Fruit fly (Drosophila melanogaster): ENCODE measurements around the gene Sec61gamma.

Sec61gamma gene

DNA sequence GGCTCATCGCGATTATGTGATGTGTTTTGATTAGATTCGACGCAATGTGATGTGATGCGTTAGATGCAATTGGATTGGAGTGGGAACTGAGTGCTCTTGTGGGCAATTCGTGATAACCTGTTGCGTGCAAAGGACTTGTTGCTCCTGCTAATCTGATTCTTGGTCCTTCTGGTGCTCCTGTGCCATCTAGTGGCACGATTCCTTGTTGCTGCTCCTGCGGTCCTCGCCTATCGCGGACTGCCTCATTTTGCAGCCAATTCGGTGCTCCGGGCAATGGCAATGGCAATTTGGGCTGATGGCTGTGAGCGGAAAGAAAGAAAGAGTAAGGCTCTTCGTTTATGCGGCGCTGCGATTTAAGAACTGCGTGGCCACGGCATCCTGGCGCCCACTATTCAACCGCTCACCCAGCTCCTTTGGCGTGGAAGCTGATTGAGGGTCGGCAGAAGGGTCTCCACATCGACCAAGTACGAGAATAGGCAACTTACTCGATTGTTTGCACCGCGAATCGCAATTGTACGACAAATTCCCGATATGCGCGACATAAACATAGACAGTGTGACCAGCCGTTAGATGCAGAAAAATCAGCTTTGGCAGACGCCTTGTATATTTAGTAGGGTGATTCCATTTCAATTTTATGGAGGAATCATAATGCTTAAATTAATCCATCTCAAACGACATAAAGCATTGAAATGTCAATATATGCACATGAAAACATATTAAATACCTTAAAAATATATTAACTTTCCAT, 50.0 kb downstream of the Sec61gamma start, which contains the start of gene Mer:
TSS of gene Mer (minus strand) at position 550 of the 748 bp plus-strand sequence.
- TF ChIP-seq so (GFP tag; IDR thresholded peaks at IDR 0.05) (peak; percentile 84; the same call in 1 of the 3 replicates), HLHmδ (GFP tag; optimal IDR thresholded peaks at IDR 0.05) (no peak), Hr39 (optimal IDR thresholded peaks at IDR 0.05) (no peak), schlank (tag; optimal IDR thresholded peaks at IDR 0.05) (peak; percentile 75), slp2 (GFP tag; optimal IDR thresholded peaks at IDR 0.05) (peak; percentile 69), C15 (GFP tag; IDR thresholded peaks at IDR 0.05) (no peak), CG1647 (GFP tag; optimal IDR thresholded peaks at IDR 0.05) (peak; percentile 62), twi (tag; optimal IDR thresholded peaks at IDR 0.05) (peak; percentile 62), CG17568 (GFP tag; optimal IDR thresholded peaks at IDR 0.05) (peak; percentile 51), CG7987 (GFP tag; optimal IDR thresholded peaks at IDR 0.05) (peak; percentile 76), CG4328 (GFP tag; optimal IDR thresholded peaks at IDR 0.05) (peak; percentile 74), CG11504 (tag; optimal IDR thresholded peaks at IDR 0.05) (peak; percentile 85), tx (GFP tag; optimal IDR thresholded peaks at IDR 0.05) (peak; percentile 73), esg (GFP tag; conservative IDR thresholded peaks at IDR 0.05) (peak; percentile 70), E2f1 (GFP tag; IDR thresholded peaks at IDR 0.05) (peak; percentile 82), h (optimal IDR thresholded peaks at IDR 0.05) (no peak), CG6765 (GFP tag; optimal IDR thresholded peaks at IDR 0.05) (peak; percentile 78), prd (optimal IDR thresholded peaks at IDR 0.05) (no peak), prd (GFP tag; IDR thresholded peaks at IDR 0.05) (peak; percentile 86), Max (GFP tag; optimal IDR thresholded peaks at IDR 0.05) (peak; percentile 69), CG12104 (GFP tag; optimal IDR thresholded peaks at IDR 0.05) (peak; percentile 6), NfI (GFP tag; optimal IDR thresholded peaks at IDR 0.05) (peak; percentile 86), CG6683 (GFP tag; optimal IDR thresholded peaks at IDR 0.05) (peak; percentile 58), Abd-B (GFP tag; optimal IDR thresholded peaks at IDR 0.05) (peak; percentile 73), trh (GFP tag; optimal IDR thresholded peaks at IDR 0.05) (peak; percentile 37), NK7.1 (GFP tag; optimal IDR thresholded peaks at IDR 0.05) (peak; percentile 79), Ets65A (GFP tag) (peak; percentile 97), Side (GFP tag; optimal IDR thresholded peaks at IDR 0.05) (peak; percentile 90), sisA (GFP tag; IDR thresholded peaks at IDR 0.05) (peak; percentile 76), CG31441 (GFP tag; IDR thresholded peaks at IDR 0.05) (peak; percentile 81), CG6254 (GFP tag; optimal IDR thresholded peaks at IDR 0.05) (peak; percentile 51), al (GFP tag; IDR thresholded peaks at IDR 0.05) (peak; percentile 81), CG5180 (GFP tag; optimal IDR thresholded peaks at IDR 0.05) (peak; percentile 63), CG15601 (tag; optimal IDR thresholded peaks at IDR 0.05) (peak; percentile 63), eyg (GFP tag; optimal IDR thresholded peaks at IDR 0.05) (peak; percentile 77), bcd (GFP tag; optimal IDR thresholded peaks at IDR 0.05) (peak; percentile 85), CG4404 (GFP tag; IDR thresholded peaks at IDR 0.05) (peak; percentile 60), CG17186 (GFP tag; optimal IDR thresholded peaks at IDR 0.05) (peak; percentile 46), Fer3 (tag; optimal IDR thresholded peaks at IDR 0.05) (peak; percentile 81), CG11398 (GFP tag; optimal IDR thresholded peaks at IDR 0.05) (peak; percentile 73), CG5245 (GFP tag; optimal IDR thresholded peaks at IDR 0.05) (peak; percentile 54), Ada2b (GFP tag; IDR thresholded peaks at IDR 0.05) (peak; percentile 85), CG3847 (GFP tag; IDR thresholded peaks at IDR 0.05) (peak; percentile 75), MTF-1 (GFP tag; optimal IDR thresholded peaks at IDR 0.05; ENCODE audit: borderline replicate concordance) (peak; percentile 71), tin (GFP tag; optimal IDR thresholded peaks at IDR 0.05) (peak; percentile 76), CG15073 (GFP tag; optimal IDR thresholded peaks at IDR 0.05) (no peak), kay (GFP tag; optimal IDR thresholded peaks at IDR 0.05) (peak; percentile 55), ranshi (GFP tag; IDR thresholded peaks at IDR 0.05) (peak; percentile 86), CG4820 (GFP tag; optimal IDR thresholded peaks at IDR 0.05) (peak; percentile 99), danr (GFP tag; IDR thresholded peaks at IDR 0.05) (no peak), CG9727 (GFP tag; optimal IDR thresholded peaks at IDR 0.05) (peak; percentile 85)

All from whole organism, embryonic.